Fruit fly (Drosophila melanogaster): ENCODE measurements around the gene Paics.

Gene Paics

DNA sequence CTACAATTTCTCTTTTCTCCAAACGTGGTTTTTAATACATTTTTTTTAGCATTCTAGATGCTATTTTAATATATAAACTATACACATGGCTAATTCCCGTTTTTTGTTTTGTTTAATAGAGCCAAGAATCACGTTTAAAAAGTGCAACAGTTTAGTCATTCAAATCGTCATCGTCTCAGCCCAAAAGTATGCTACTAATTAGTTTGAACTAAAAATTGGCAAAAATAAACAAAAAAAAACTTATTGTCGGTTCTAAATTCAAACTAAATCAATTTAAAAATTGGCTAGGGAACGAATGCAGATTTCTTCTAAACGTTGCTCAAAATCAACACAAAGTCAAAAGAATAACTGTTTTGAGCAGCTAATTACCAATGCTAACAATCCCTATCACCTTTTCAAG, 3.3 kb downstream of the Paics start (continued):
- TF ChIP-seq CG6276 (GFP tag; optimal IDR thresholded peaks at IDR 0.05) (peak; percentile 14), vri (GFP tag; optimal IDR thresholded peaks at IDR 0.05) (no peak), CG8119 (GFP tag; IDR thresholded peaks at IDR 0.05) (peak; percentile 32; the same call in 2 of the 3 replicates), CG32006 (GFP tag; optimal IDR thresholded peaks at IDR 0.05) (no peak), Eip75B (GFP tag; optimal IDR thresholded peaks at IDR 0.05) (no peak), eg (GFP tag; IDR thresholded peaks at IDR 0.05) (peak; percentile 32; the same call in 2 of the 3 replicates), CG6163 (GFP tag; IDR thresholded peaks at IDR 0.05) (peak; percentile 30; the same call in 2 of the 3 replicates), CG16779 (tag; optimal IDR thresholded peaks at IDR 0.05) (no peak), net (GFP tag; optimal IDR thresholded peaks at IDR 0.05) (no peak), dsx (GFP tag; optimal IDR thresholded peaks at IDR 0.05; ENCODE audit: poor library complexity, severe bottlenecking) (peak; percentile 59), fd85E (GFP tag; optimal IDR thresholded peaks at IDR 0.05) (no peak), OdsH (GFP tag; optimal IDR thresholded peaks at IDR 0.05) (no peak), CG8632 (GFP tag; optimal IDR thresholded peaks at IDR 0.05) (no peak), CG15336 (GFP tag; IDR thresholded peaks at IDR 0.05) (peak; percentile 30; the same call in 1 of the 2 replicates), CG31627 (GFP tag; optimal IDR thresholded peaks at IDR 0.05) (no peak)

- TF ChIP-seq CG6808 (GFP tag; optimal IDR thresholded peaks at IDR 0.05), result peak; percentile 10
- no peak for TF ChIP-seq CG9139 (GFP tag; optimal IDR thresholded peaks at IDR 0.05)
- no peak for TF ChIP-seq net (GFP tag; optimal IDR thresholded peaks at IDR 0.05)
- TF ChIP-seq CG6163 (GFP tag; IDR thresholded peaks at IDR 0.05), result peak; percentile 36; the same call in 1 of the 3 replicates
- peak; percentile 93 for TF ChIP-seq svp (GFP tag)
- peak in 1 of 2 experiments; percentile 36 for TF ChIP-seq salr (GFP tag; optimal IDR thresholded peaks at IDR 0.05)
- TF ChIP-seq CG3919 (GFP tag; optimal IDR thresholded peaks at IDR 0.05), result no peak
- TF ChIP-seq Sox15 (GFP tag; optimal IDR thresholded peaks at IDR 0.05), result no peak
- TF ChIP-seq CG10631 (GFP tag; optimal IDR thresholded peaks at IDR 0.05), result no peak
- TF ChIP-seq dsx (GFP tag; optimal IDR thresholded peaks at IDR 0.05; ENCODE audit: poor library complexity, severe bottlenecking), result peak; percentile 39
- peak; percentile 89 for TF ChIP-seq fkh (GFP tag; optimal IDR thresholded peaks at IDR 0.05)
Observed at dm6 chrX:12756374-12756721, 4.1 kb downstream of the Paics start.

- TF ChIP-seq svp (GFP tag) (no peak), Eip78C (GFP tag) (peak; percentile 90), Lpt (GFP tag; optimal IDR thresholded peaks at IDR 0.05) (peak; percentile 72), topi (GFP tag; optimal IDR thresholded peaks at IDR 0.05) (peak; percentile 82), vri (GFP tag; optimal IDR thresholded peaks at IDR 0.05) (no peak), CG15336 (GFP tag; IDR thresholded peaks at IDR 0.05) (peak; percentile 79), CG6792 (GFP tag; optimal IDR thresholded peaks at IDR 0.05) (peak; percentile 87), Hr39 (GFP tag; optimal IDR thresholded peaks at IDR 0.05) (peak; percentile 86), Met (GFP tag; optimal IDR thresholded peaks at IDR 0.05) (peak; percentile 74), CG11294 (GFP tag; IDR thresholded peaks at IDR 0.05) (peak; percentile 80), Sox102F (GFP tag; optimal IDR thresholded peaks at IDR 0.05) (peak; percentile 75), CG6854 (GFP tag; optimal IDR thresholded peaks at IDR 0.05) (peak; percentile 24), CG7368 (GFP tag; optimal IDR thresholded peaks at IDR 0.05) (peak; percentile 10), CG8119 (GFP tag; IDR thresholded peaks at IDR 0.05) (peak; percentile 84), Gug (GFP tag; IDR thresholded peaks at IDR 0.05) (peak; percentile 51), achi (GFP tag; optimal IDR thresholded peaks at IDR 0.05) (peak; percentile 89), CG10631 (GFP tag; optimal IDR thresholded peaks at IDR 0.05) (peak; percentile 92), acj6 (GFP tag; optimal IDR thresholded peaks at IDR 0.05) (peak; percentile 92), Ets96B (tag; optimal IDR thresholded peaks at IDR 0.05) (peak; percentile 74), ss (GFP tag; optimal IDR thresholded peaks at IDR 0.05) (peak in 1 of 2 experiments; percentile 50), CG4318 (GFP tag; optimal IDR thresholded peaks at IDR 0.05) (peak; percentile 87), net (GFP tag; optimal IDR thresholded peaks at IDR 0.05) (peak; percentile 47), CG16779 (tag; optimal IDR thresholded peaks at IDR 0.05) (peak; percentile 68), CG3032 (tag; optimal IDR thresholded peaks at IDR 0.05) (peak; percentile 86), cyc (GFP tag; optimal IDR thresholded peaks at IDR 0.05) (peak; percentile 79), dac (GFP tag; optimal IDR thresholded peaks at IDR 0.05) (peak; percentile 77), CG8319 (GFP tag; optimal IDR thresholded peaks at IDR 0.05) (peak; percentile 72), fd59A (GFP tag; optimal IDR thresholded peaks at IDR 0.05) (no peak), CG34406 (GFP tag; optimal IDR thresholded peaks at IDR 0.05) (peak; percentile 89), eg (GFP tag; IDR thresholded peaks at IDR 0.05) (peak; percentile 79), Blimp-1 (GFP tag; optimal IDR thresholded peaks at IDR 0.05) (peak; percentile 56)
Observed at dm6 chrX:12755600-12756373, 4.6 kb downstream of the Paics start.

All from whole organism, prepupa.